Worm (Caenorhabditis elegans): ENCODE measurements around the gene daf-36.

DNA sequence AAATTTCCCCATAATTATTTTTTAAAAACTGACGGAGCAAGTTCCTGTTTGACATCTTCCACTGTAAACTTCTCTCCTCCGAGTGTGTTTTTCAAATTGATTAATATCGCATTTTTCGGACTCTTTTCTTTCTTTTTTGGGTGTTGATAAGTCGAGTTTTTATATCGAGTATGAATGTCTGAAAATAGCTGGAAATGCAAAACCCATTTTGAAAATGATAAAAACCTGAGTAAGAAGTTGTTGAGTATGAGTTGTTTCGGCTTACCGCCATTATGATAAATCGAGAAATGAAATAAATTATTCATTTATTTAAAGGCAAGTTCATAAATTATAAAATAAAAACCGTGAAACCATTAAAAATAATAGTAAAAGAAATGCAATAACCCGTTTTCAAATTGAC, 39.8 kb downstream of the daf-36 start, which contains the start of gene ZK856.18:
- TF ChIP-seq pax-3 (tag; optimal IDR thresholded peaks at IDR 0.05) (no peak), hpl-2 (GFP tag; optimal IDR thresholded peaks at IDR 0.05) (no peak), mdl-1 (tag; optimal IDR thresholded peaks at IDR 0.05) (no peak), lsy-2 (tag; optimal IDR thresholded peaks at IDR 0.05) (no peak), nhr-90 (tag; optimal IDR thresholded peaks at IDR 0.05; ENCODE audit: poor library complexity) (no peak), ztf-11 (tag; optimal IDR thresholded peaks at IDR 0.05) (no peak), pqm-1 (tag; optimal IDR thresholded peaks at IDR 0.05) (no peak), tbx-2 (tag; optimal IDR thresholded peaks at IDR 0.05) (no peak), nhr-12 (tag; optimal IDR thresholded peaks at IDR 0.05) (no peak), lin-13 (GFP tag; optimal IDR thresholded peaks at IDR 0.05) (no peak), efl-1 (optimal IDR thresholded peaks at IDR 0.05) (no peak), efl-1 (GFP tag; optimal IDR thresholded peaks at IDR 0.05 in 1 of 2) (no peak)

All from whole organism, L1 larva.